Worm (Caenorhabditis elegans): ENCODE data around the gene F38H12.5.

Gene F38H12.5

ce11 chrV:4120629-4121028 is 37.8 kb upstream of the F38H12.5 start, which contains the start of gene T05B4.10:
Gene T05B4.10, minus strand, starts transcription at chrV:4120729.
- no peak for TF ChIP-seq hmg-1.2 (GFP tag; IDR thresholded peaks at IDR 0.05)
- TF ChIP-seq K11D2.4 (GFP tag; IDR thresholded peaks at IDR 0.05): no peak
- no peak for TF ChIP-seq sdz-38 (tag; optimal IDR thresholded peaks at IDR 0.05)

DNA sequence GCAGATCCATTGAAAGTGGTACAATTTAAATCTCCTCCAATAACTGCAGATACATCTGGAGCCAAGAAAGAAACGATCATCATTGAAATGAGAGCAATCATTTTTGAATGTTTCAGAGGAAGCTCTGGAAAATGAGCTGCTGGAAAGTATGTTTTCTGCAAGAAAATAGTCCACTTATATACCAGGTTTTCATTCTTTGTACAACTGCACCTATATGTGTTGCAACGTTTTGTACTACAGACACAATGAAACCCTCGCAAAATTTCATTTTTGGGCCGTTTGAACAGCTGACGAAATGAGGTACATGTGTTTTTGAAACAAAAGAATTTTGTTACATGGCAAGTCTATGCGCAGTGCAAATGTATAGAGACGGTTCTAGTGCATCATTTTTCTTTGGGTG is 35.5 kb upstream of the F38H12.5 start, which contains the start of gene T05B4.9:
T05B4.9 (minus strand) TSS at position 101 of the 400 bp plus-strand sequence.
- no peak for TF ChIP-seq ccch-3 (GFP tag; optimal IDR thresholded peaks at IDR 0.05)
- TF ChIP-seq ZK185.1 (tag; optimal IDR thresholded peaks at IDR 0.05; ENCODE audit: poor library complexity, severe bottlenecking): no peak
- no peak for TF ChIP-seq tbp1 (GFP tag; optimal IDR thresholded peaks at IDR 0.05)
- no peak for TF ChIP-seq egrh-3 (GFP tag; IDR thresholded peaks at IDR 0.05)
- TF ChIP-seq ceh-79 (tag; optimal IDR thresholded peaks at IDR 0.05): no peak

- TF ChIP-seq ceh-79 (tag; optimal IDR thresholded peaks at IDR 0.05): no peak
- TF ChIP-seq sea-2 (GFP tag; IDR thresholded peaks at IDR 0.05): no peak
- no peak for TF ChIP-seq F57A8.1 (GFP tag; optimal IDR thresholded peaks at IDR 0.05)
- no peak for TF ChIP-seq ceh-40 (GFP tag; IDR thresholded peaks at IDR 0.05)
- TF ChIP-seq repo-1 (tag; optimal IDR thresholded peaks at IDR 0.05): no peak
Observed at ce11 chrV:4116071-4116470, 33.2 kb upstream of the F38H12.5 start, which contains the start of gene T05B4.8. Gene T05B4.8, minus strand, starts transcription at chrV:4116171.

- TF ChIP-seq aptf-2 (GFP tag; conservative IDR thresholded peaks at IDR 0.05) (no peak), T07F8.4 (tag; optimal IDR thresholded peaks at IDR 0.05) (no peak), fkh-3 (tag; optimal IDR thresholded peaks at IDR 0.05) (no peak), lin-40 (tag; optimal IDR thresholded peaks at IDR 0.05) (no peak), ama-1 (optimal IDR thresholded peaks at IDR 0.05) (no peak), ama-1 (GFP tag; optimal IDR thresholded peaks at IDR 0.05) (no peak), Y56A3A.18 (GFP tag; IDR thresholded peaks at IDR 0.05) (no peak), madf-3 (GFP tag; IDR thresholded peaks at IDR 0.05) (no peak), K12H6.12 (tag; optimal IDR thresholded peaks at IDR 0.05) (no peak), hlh-26 (GFP tag; conservative IDR thresholded peaks at IDR 0.05) (no peak), ztf-26 (tag; optimal IDR thresholded peaks at IDR 0.05) (no peak), ztf-28 (GFP tag; IDR thresholded peaks at IDR 0.05) (no peak), snpc-3.4 (tag; optimal IDR thresholded peaks at IDR 0.05) (no peak), sptf-2 (GFP tag; optimal IDR thresholded peaks at IDR 0.05) (no peak), attf-6 (GFP tag; IDR thresholded peaks at IDR 0.05) (no peak)
Observed at ce11 chrV:4114627-4115026, 31.8 kb upstream of the F38H12.5 start, which contains the start of gene srw-133. Gene srw-133, minus strand, starts transcription at chrV:4114727.

ce11 chrV:4112516-4112915 is 29.7 kb upstream of the F38H12.5 start, which contains the start of gene srw-134:
Gene srw-134, minus strand, starts transcription at chrV:4112616.
- no peak for TF ChIP-seq D2030.7 (GFP tag; IDR thresholded peaks at IDR 0.05)
- no peak for TF ChIP-seq nhr-80 (tag; optimal IDR thresholded peaks at IDR 0.05)
- TF ChIP-seq unc-130 (GFP tag; optimal IDR thresholded peaks at IDR 0.05): no peak
- no peak for TF ChIP-seq Y67H2A.10 (GFP tag; conservative IDR thresholded peaks at IDR 0.05)
- TF ChIP-seq ztf-18 (tag; optimal IDR thresholded peaks at IDR 0.05): no peak
- no peak for TF ChIP-seq ztf-28 (GFP tag; IDR thresholded peaks at IDR 0.05)
- no peak for TF ChIP-seq T26A5.8 (tag; optimal IDR thresholded peaks at IDR 0.05)
- TF ChIP-seq F57A8.1 (GFP tag; optimal IDR thresholded peaks at IDR 0.05): no peak
- no peak for TF ChIP-seq hmg-1.2 (GFP tag; IDR thresholded peaks at IDR 0.05)
- no peak for TF ChIP-seq attf-5 (GFP tag; optimal IDR thresholded peaks at IDR 0.05)
- TF ChIP-seq dpff-1 (tag; optimal IDR thresholded peaks at IDR 0.05): no peak
- no peak for TF ChIP-seq ccch-3 (GFP tag; optimal IDR thresholded peaks at IDR 0.05)
- no peak for TF ChIP-seq nfya-1 (tag; optimal IDR thresholded peaks at IDR 0.05; ENCODE audit: borderline replicate concordance, insufficient read depth)
- TF ChIP-seq sdz-38 (tag; optimal IDR thresholded peaks at IDR 0.05): no peak
- no peak for TF ChIP-seq snpc-1.1 (tag; optimal IDR thresholded peaks at IDR 0.05; ENCODE audit: insufficient read depth)
- TF ChIP-seq aptf-2 (GFP tag; conservative IDR thresholded peaks at IDR 0.05): no peak
- TF ChIP-seq chd-7 (tag; optimal IDR thresholded peaks at IDR 0.05): no peak
- no peak for TF ChIP-seq pha-4 (tag; optimal IDR thresholded peaks at IDR 0.05)
- TF ChIP-seq ceh-27 (GFP tag; optimal IDR thresholded peaks at IDR 0.05): no peak
- TF ChIP-seq ceh-91 (GFP tag; IDR thresholded peaks at IDR 0.05): no peak
